Worm (Caenorhabditis elegans) whole organism, L4/young adult: ENCODE measurements around the gene prp-8.

Experiments used
- W03F9.2 ChIP-seq: fragments of 150-350 bp; optimal IDR thresholded peaks from 2 replicates; lab custom pipeline; 2014; ENCODE audit warnings: missing biosample characterization, missing genetic modification characterization
- dao-5 ChIP-seq: sonication (generic microtip); optimal IDR thresholded peaks from 2 replicates; lab custom pipeline; 2016; ENCODE audit warnings: missing genotype, missing genetic modification characterization, moderate library complexity, missing compliant biosample characterization

- TF ChIP-seq W03F9.2 (tag; lab: Kevin White, UChicago): no peak
- TF ChIP-seq dao-5 (tag; lab: Kevin White, UChicago): no peak
Observed at ce11 chrIII:8132496-8132895, 31.7 kb upstream of the prp-8 start.
